Worm (Caenorhabditis elegans): Measurements from ENCODE around the gene C52E2.5.
"Not testable (repeated sequence)": the region's sequence is repeated elsewhere in the genome, so short reads cannot be mapped to it uniquely, and the experiment has no call there.

Gene C52E2.5

ce11 chrII:1842894-1843293 is at the start of gene C52E2.5, which contains the start of gene C52E2.4:
Gene C52E2.5 (minus strand): TSS chrII:1842936.
Gene C52E2.4 (plus strand): TSS chrII:1843145.
- TF ChIP-seq W03F9.2 (tag; optimal IDR thresholded peaks at IDR 0.05), result no peak
- no peak for TF ChIP-seq dao-5 (tag; optimal IDR thresholded peaks at IDR 0.05)
- no peak for TF ChIP-seq him-1 (tag; optimal IDR thresholded peaks at IDR 0.05)

DNA sequence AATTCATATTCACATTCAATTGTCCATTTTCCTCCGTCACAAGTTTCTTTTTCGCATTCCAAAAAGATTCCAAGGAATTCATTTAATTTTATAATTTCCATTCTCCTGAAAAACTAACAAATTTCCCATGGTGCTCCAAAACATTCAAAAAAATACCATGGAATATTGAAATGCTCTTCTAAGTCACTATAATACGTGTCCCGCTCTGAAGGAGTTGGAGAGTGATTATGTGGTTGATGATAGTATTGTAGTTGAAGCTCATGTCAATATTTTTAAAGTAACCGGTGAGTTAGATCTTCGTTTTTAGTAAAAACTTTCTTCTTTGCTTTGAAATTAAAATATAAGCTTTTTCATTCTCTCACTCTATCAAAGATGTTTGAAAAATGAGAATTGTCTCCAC is 47.9 kb upstream of the C52E2.5 start, which contains the start of gene math-9:
Gene math-9, minus strand, starts transcription at position 101 of the 400 bp plus-strand sequence.
- TF ChIP-seq him-1 (tag; optimal IDR thresholded peaks at IDR 0.05) (no peak), dao-5 (tag; optimal IDR thresholded peaks at IDR 0.05) (no peak), W03F9.2 (tag; optimal IDR thresholded peaks at IDR 0.05) (no peak)

DNA sequence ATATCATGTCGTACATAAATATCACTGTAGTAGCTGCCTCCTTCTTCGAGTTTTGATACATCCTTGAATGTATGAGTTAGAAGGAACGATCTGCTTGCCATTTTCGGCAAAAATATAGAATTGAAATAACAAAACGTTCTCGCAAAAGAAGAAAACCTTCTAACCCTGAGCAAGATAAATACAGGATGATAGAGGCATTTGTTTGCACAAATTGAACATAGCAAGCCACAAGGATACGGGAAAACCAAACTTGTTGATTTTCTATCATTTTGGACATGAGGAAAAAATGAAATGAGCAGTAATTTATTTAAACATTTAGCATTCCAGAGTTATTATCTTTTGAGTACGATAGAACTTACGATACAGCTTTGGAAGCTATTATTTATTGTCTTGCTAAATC is 46.3 kb upstream of the C52E2.5 start, which contains the start of gene math-8:
Gene math-8, minus strand, starts transcription at position 101 of the 400 bp plus-strand sequence.
- TF ChIP-seq him-1 (tag; optimal IDR thresholded peaks at IDR 0.05), result no peak
- TF ChIP-seq dao-5 (tag; optimal IDR thresholded peaks at IDR 0.05), result no peak
- no peak for TF ChIP-seq W03F9.2 (tag; optimal IDR thresholded peaks at IDR 0.05)

- TF ChIP-seq W03F9.2 (tag; optimal IDR thresholded peaks at IDR 0.05), result no peak
- TF ChIP-seq dao-5 (tag; optimal IDR thresholded peaks at IDR 0.05), result no peak
- TF ChIP-seq him-1 (tag; optimal IDR thresholded peaks at IDR 0.05), result no peak
These were observed 43.6 kb upstream of the C52E2.5 start, which contains the start of gene math-7 for ce11 chrII:1886379-1886778. Gene math-7 (minus strand): TSS chrII:1886479.

- TF ChIP-seq him-1 (tag; optimal IDR thresholded peaks at IDR 0.05) (no peak), W03F9.2 (tag; optimal IDR thresholded peaks at IDR 0.05) (no peak), dao-5 (tag; optimal IDR thresholded peaks at IDR 0.05) (no peak)
These were observed 41.9 kb upstream of the C52E2.5 start, which contains the start of gene math-6 for ce11 chrII:1884635-1885034. Gene math-6 (minus strand): TSS chrII:1884735.

DNA sequence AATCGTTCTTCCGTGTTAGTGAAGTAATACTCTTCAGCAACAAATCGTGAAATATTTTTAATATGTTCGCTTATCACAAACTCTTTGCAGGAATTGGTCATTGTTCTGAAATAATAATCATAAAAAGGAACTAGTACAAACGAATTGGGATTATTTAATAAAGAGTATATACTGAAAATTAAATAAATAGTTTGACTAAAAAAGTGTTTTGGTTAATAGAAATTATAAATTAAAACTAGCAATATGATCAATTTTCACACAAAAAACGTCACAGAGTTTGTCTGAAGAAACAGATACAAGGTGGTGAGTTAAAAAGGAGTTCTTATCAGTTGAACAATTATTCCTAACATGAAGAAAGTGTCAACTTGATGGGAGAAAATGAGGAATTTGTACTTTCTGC is 40.0 kb upstream of the C52E2.5 start, which contains the start of gene math-5:
Gene math-5, minus strand, starts transcription at position 101 of the 400 bp plus-strand sequence.
- no peak for TF ChIP-seq W03F9.2 (tag; optimal IDR thresholded peaks at IDR 0.05)
- TF ChIP-seq dao-5 (tag; optimal IDR thresholded peaks at IDR 0.05), result no peak
- no peak for TF ChIP-seq him-1 (tag; optimal IDR thresholded peaks at IDR 0.05)

ce11 chrII:1878663-1879062 is 35.9 kb upstream of the C52E2.5 start, which contains the start of gene math-16:
Gene math-16 (minus strand): TSS chrII:1878763.
- TF ChIP-seq dao-5 (tag; optimal IDR thresholded peaks at IDR 0.05) (no peak), him-1 (tag; optimal IDR thresholded peaks at IDR 0.05) (no peak), W03F9.2 (tag; optimal IDR thresholded peaks at IDR 0.05) (no peak)

DNA sequence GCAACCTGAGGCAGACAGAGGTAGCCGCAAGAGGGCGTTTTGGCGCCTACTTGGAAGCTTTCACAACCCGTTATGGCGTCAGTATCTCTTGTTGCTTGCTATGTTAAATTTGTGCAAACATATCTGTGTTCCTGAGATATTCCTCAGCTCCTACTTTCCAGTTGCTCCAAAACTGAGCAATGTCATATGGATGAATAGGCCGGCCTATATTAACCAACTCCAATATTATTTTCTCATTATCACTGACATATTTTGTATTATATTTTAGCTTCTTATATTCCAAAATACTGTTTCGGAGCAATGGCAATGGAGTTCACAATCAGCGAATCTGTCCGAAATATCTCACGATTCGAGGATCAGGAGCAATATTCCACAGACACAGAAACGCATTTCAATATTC is 32.9 kb upstream of the C52E2.5 start, which contains the start of gene math-13:
Gene math-13, plus strand, starts transcription at position 301 of the 400 bp plus-strand sequence.
- TF ChIP-seq W03F9.2 (tag; optimal IDR thresholded peaks at IDR 0.05) (no peak), dao-5 (tag; optimal IDR thresholded peaks at IDR 0.05) (no peak), him-1 (tag; optimal IDR thresholded peaks at IDR 0.05) (no peak)

- TF ChIP-seq him-1 (tag; optimal IDR thresholded peaks at IDR 0.05) (no peak), W03F9.2 (tag; optimal IDR thresholded peaks at IDR 0.05) (no peak), dao-5 (tag; optimal IDR thresholded peaks at IDR 0.05) (no peak)
These were observed 28.3 kb upstream of the C52E2.5 start, which contains the start of gene math-10 for ce11 chrII:1870875-1871592. Gene math-10 (plus strand): TSS chrII:1871542.

DNA sequence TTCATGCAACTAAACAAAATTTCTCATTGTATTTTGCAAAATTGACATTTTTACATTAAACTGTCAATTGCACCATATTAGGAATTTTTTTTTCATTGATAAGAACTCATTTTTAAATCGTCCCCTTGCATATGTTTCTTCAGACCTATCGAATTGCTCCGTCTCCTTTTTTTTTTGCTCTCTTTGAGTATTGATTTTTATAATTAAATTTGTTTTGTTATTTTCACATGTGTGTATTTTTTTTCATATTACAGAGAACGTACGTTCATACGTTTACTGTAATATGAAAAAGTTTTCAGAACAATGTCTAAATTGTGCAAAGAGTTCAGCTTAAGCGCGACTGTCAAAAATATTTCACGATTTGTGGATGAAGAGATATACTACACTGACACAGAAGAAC is 26.4 kb upstream of the C52E2.5 start, which contains the start of gene math-14:
Gene math-14, plus strand, starts transcription at position 301 of the 400 bp plus-strand sequence.
- TF ChIP-seq W03F9.2 (tag; optimal IDR thresholded peaks at IDR 0.05) (no peak), dao-5 (tag; optimal IDR thresholded peaks at IDR 0.05) (no peak), him-1 (tag; optimal IDR thresholded peaks at IDR 0.05) (no peak)

DNA sequence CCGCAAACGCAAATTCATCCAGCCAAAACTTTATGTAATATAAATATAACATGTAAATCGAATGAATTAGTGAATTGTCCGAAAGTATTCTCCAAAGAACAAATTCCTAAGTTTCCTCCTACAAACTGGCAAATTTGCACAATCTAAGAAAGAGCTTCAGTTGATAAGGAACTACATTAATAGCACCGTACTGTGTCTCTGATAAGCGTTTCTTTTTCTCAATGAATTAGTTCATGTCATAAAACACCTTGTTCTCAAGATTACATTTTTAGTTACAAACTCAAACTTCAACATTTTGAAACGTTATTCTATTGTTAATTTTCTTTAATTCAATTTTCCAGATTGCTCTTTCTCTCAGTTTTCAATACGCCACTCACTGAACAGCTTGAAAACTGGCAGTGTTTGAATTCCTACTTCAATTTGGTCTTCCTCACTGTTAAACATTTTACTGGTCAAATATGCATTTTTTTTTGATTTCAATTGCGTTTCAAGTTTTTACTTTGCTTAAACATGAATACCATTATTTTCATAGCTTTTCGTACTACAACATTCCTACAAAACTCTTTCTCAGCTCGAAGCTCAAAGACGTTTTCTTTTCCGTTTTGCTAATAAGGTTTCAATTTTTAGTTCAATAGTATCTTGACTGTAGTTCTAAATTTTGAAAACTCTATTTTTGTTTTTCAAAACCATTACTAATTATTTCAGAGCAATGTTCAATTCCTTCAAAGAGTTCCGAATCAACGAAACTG is 23.1 kb upstream of the C52E2.5 start, which contains the start of gene math-15:
Gene math-15, plus strand, starts transcription at position 699 of the 749 bp plus-strand sequence.
- TF ChIP-seq him-1 (tag; optimal IDR thresholded peaks at IDR 0.05) (no peak), W03F9.2 (tag; optimal IDR thresholded peaks at IDR 0.05) (no peak), dao-5 (tag; optimal IDR thresholded peaks at IDR 0.05) (no peak)

DNA sequence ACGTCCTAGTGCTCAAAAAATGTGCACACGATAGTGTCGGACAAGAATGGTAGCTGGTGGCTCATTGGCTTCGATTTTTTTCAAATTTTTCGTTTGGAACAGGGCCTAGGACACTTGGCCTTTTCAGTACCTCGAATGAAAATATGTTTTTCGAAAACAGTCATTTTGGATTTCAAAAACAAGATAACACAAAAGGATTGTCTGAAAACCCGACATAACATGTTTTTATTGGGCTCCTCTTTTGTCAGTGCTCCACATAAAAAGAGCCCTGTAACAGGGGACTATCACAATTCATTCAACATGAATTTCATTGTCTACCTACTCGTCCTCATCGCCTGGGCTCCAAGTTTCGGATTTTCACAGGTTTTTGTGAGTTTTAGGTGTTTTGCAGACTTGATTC is 21.5 kb upstream of the C52E2.5 start, which contains the start of gene C16C4.17:
Gene C16C4.17, plus strand, starts transcription at position 301 of the 400 bp plus-strand sequence.
- no peak for TF ChIP-seq him-1 (tag; optimal IDR thresholded peaks at IDR 0.05)
- no peak for TF ChIP-seq dao-5 (tag; optimal IDR thresholded peaks at IDR 0.05)
- no peak for TF ChIP-seq W03F9.2 (tag; optimal IDR thresholded peaks at IDR 0.05)

DNA sequence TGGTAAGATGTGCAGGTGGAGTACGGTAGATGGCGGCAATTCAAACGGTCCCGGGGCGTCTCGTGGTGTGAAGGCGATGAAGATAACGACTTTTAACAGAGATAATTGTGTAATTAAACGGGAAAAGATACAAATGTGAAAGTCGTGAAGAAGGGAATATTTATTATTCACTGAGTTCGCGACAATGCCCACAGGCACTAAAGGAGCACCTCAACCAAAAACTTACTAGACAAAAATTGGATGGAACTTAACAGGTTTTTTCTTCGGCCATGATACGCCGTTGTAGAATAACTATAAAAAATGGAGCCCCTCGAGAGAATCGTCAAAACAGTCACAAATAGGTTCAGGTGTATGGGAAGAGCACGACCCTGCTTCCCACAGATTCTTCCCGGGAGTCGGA is 19.6 kb upstream of the C52E2.5 start, which contains the start of gene fbxb-98:
Gene fbxb-98, plus strand, starts transcription at position 301 of the 400 bp plus-strand sequence.
- not testable (repeated sequence) for TF ChIP-seq him-1, W03F9.2, dao-5 (tag; optimal IDR thresholded peaks at IDR 0.05)

All from whole organism, L4/young adult.